Fruit fly (Drosophila melanogaster): ENCODE results near the gene CG8028.

Gene CG8028

DNA sequence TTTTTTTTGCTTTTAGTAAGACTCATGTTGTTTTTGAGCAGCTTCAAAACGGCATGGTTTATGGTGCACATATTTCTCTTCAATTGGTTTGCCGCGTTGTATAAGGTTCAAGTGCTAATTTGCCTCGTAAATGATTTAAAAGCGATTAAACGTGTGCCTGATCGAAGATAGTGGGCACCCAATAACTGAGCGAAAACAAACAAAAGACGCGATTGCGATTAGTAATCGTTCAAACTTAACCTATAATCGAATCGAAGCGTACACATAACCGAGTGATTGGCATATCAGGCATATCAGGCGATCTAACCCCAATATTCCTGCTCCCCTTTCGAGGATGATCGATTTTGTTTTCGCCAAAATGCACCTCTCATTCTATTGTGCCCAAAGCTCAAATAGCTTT is 13.9 kb upstream of the CG8028 start:
- TF ChIP-seq B-H1 (GFP tag; IDR thresholded peaks at IDR 0.05) (no peak), gce (GFP tag; IDR thresholded peaks at IDR 0.05) (no peak), mam (GFP tag; optimal IDR thresholded peaks at IDR 0.05) (no peak), CG34376 (GFP tag; optimal IDR thresholded peaks at IDR 0.05) (peak; percentile 22), exex (tag; optimal IDR thresholded peaks at IDR 0.05) (peak; percentile 98), CG34224 (GFP tag; IDR thresholded peaks at IDR 0.05; ENCODE audit: partially characterized antibody) (no peak), CG1529 (GFP tag; optimal IDR thresholded peaks at IDR 0.05) (no peak), Pdp1 (GFP tag; optimal IDR thresholded peaks at IDR 0.05) (peak in 1 of 2 experiments; percentile 64), grn (GFP tag; optimal IDR thresholded peaks at IDR 0.05) (peak; percentile 89), hth (optimal IDR thresholded peaks at IDR 0.05) (no peak), CG8089 (GFP tag; optimal IDR thresholded peaks at IDR 0.05) (no peak), bsh (GFP tag; optimal IDR thresholded peaks at IDR 0.05) (no peak), Sox102F (GFP tag; optimal IDR thresholded peaks at IDR 0.05) (no peak), trem (tag; optimal IDR thresholded peaks at IDR 0.05) (no peak), sug (tag; optimal IDR thresholded peaks at IDR 0.05) (peak; percentile 75), TFAM (GFP tag; optimal IDR thresholded peaks at IDR 0.05) (no peak), CG17802 (tag; optimal IDR thresholded peaks at IDR 0.05) (no peak), Vsx1 (GFP tag; optimal IDR thresholded peaks at IDR 0.05) (peak; percentile 70), CG9727 (GFP tag; optimal IDR thresholded peaks at IDR 0.05) (no peak), Ssrp (tag; optimal IDR thresholded peaks at IDR 0.05) (no peak), CG8765 (GFP tag; IDR thresholded peaks at IDR 0.05) (no peak), vfl (GFP tag; optimal IDR thresholded peaks at IDR 0.05) (no peak), sqz (GFP tag; optimal IDR thresholded peaks at IDR 0.05) (no peak), ato (GFP tag; IDR thresholded peaks at IDR 0.05; ENCODE audit: partially characterized antibody) (no peak), salm (tag; optimal IDR thresholded peaks at IDR 0.05) (no peak), dysf (GFP tag; IDR thresholded peaks at IDR 0.05) (no peak), CG14050 (GFP tag; IDR thresholded peaks at IDR 0.05) (no peak), CG32532 (GFP tag; IDR thresholded peaks at IDR 0.05) (no peak), disco-r (GFP tag; optimal IDR thresholded peaks at IDR 0.05) (no peak), Doc2 (GFP tag; IDR thresholded peaks at IDR 0.05) (no peak), CG3065 (GFP tag; optimal IDR thresholded peaks at IDR 0.05) (no peak), bigmax (GFP tag; optimal IDR thresholded peaks at IDR 0.05) (peak; percentile 78), Adf1 (GFP tag; IDR thresholded peaks at IDR 0.05) (no peak), CG17328 (GFP tag; IDR thresholded peaks at IDR 0.05) (no peak), amos (GFP tag; IDR thresholded peaks at IDR 0.05; ENCODE audit: partially characterized antibody) (no peak), abd-A (tag; optimal IDR thresholded peaks at IDR 0.05) (no peak), CG11504 (tag; optimal IDR thresholded peaks at IDR 0.05) (no peak), CG30431 (GFP tag; optimal IDR thresholded peaks at IDR 0.05) (no peak), Ets65A (GFP tag) (peak; percentile 1), Neu2 (GFP tag; optimal IDR thresholded peaks at IDR 0.05; ENCODE audit: borderline replicate concordance) (no peak)

DNA sequence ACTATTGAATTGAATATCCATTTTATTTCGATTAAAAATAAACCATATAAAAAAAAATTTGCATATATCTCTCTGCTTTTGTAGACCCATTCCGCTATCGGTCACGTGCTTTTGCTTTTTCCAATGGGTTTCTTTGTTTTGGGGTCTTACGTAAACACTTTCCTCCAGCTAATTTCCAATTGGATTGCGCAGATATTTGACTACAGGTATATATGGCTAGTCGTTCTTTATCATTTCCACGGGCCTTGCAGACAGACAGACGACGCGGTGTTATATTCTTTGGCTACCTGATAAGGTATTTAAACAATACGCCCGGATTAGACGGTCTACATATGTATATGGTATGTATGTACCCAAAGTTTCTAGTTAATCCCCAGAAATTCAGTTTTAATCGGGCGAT is 13.2 kb upstream of the CG8028 start:
- TF ChIP-seq dan (GFP tag; IDR thresholded peaks at IDR 0.05) (no peak), MESR4 (GFP tag; optimal IDR thresholded peaks at IDR 0.05) (no peak), BtbVII (GFP tag; optimal IDR thresholded peaks at IDR 0.05) (peak; percentile 5), CG11696 (GFP tag; IDR thresholded peaks at IDR 0.05) (no peak), insv (GFP tag; optimal IDR thresholded peaks at IDR 0.05) (peak in 1 of 2 experiments; percentile 39), Pdp1 (GFP tag; optimal IDR thresholded peaks at IDR 0.05) (peak in 1 of 2 experiments; percentile 36), emc (GFP tag; optimal IDR thresholded peaks at IDR 0.05) (no peak), mirr (GFP tag; optimal IDR thresholded peaks at IDR 0.05) (peak; percentile 30), org-1 (GFP tag; optimal IDR thresholded peaks at IDR 0.05) (no peak), Awh (GFP tag; IDR thresholded peaks at IDR 0.05) (no peak), caup (GFP tag; optimal IDR thresholded peaks at IDR 0.05; ENCODE audit: severe bottlenecking) (no peak), CG11456 (GFP tag; IDR thresholded peaks at IDR 0.05) (no peak), Hsf (GFP tag; optimal IDR thresholded peaks at IDR 0.05) (no peak), Med (GFP tag) (peak; percentile 62), maf-S (GFP tag; optimal IDR thresholded peaks at IDR 0.05) (no peak)
